Comparison of ENCODE assay signal across 2 worm cellular contexts in genomic region chrIII:1926456-1926855, ce11.
TF ChIP-seq lines count a peak whose summit lies in the region.

No protein-coding gene starts in this region.

TF ChIP-seq in whole organism, L2 larva, 48 proteins besides CTCF, POLR2A, EP300 and RAD21 (continued from another document):
- TF ChIP-seq nhr-129 (tag; optimal IDR thresholded peaks at IDR 0.05; lab: Kevin White, UChicago) (peak; percentile 73), skn-1 (tag; optimal IDR thresholded peaks at IDR 0.05; lab: Kevin White, UChicago) (no peak), nhr-6 (tag; optimal IDR thresholded peaks at IDR 0.05; lab: Kevin White, UChicago) (peak; percentile 56), unc-55 (GFP tag; optimal IDR thresholded peaks at IDR 0.05; lab: Kevin White, UChicago) (peak; percentile 96), nhr-12 (tag; optimal IDR thresholded peaks at IDR 0.05; lab: Kevin White, UChicago) (no peak), blmp-1 (tag; optimal IDR thresholded peaks at IDR 0.05; lab: Kevin White, UChicago; ENCODE audit: insufficient read depth) (peak; percentile 96), ZK546.5 (tag; optimal IDR thresholded peaks at IDR 0.05; lab: Kevin White, UChicago) (no peak), alr-1 (tag; optimal IDR thresholded peaks at IDR 0.05; lab: Kevin White, UChicago) (no peak), nhr-23 (tag; optimal IDR thresholded peaks at IDR 0.05; lab: Kevin White, UChicago) (no peak), mdl-1 (tag; optimal IDR thresholded peaks at IDR 0.05; lab: Kevin White, UChicago) (peak; percentile 61 to 86), nhr-237 (tag; optimal IDR thresholded peaks at IDR 0.05; lab: Kevin White, UChicago) (no peak), nhr-10 (tag; optimal IDR thresholded peaks at IDR 0.05; lab: Kevin White, UChicago) (peak; percentile 25), nhr-77 (tag; optimal IDR thresholded peaks at IDR 0.05; lab: Kevin White, UChicago) (peak; percentile 33), nhr-25 (tag; optimal IDR thresholded peaks at IDR 0.05; lab: Kevin White, UChicago) (peak; percentile 93), mbf-1 (tag; optimal IDR thresholded peaks at IDR 0.05; lab: Kevin White, UChicago) (no peak), aly-2 (tag; optimal IDR thresholded peaks at IDR 0.05; lab: Kevin White, UChicago) (no peak), peb-1 (tag; optimal IDR thresholded peaks at IDR 0.05; lab: Kevin White, UChicago) (no peak), crh-2 (tag; optimal IDR thresholded peaks at IDR 0.05; lab: Kevin White, UChicago) (peak; percentile 89), mab-5 (tag; optimal IDR thresholded peaks at IDR 0.05; lab: Kevin White, UChicago) (peak; percentile 86), ztf-4 (tag; optimal IDR thresholded peaks at IDR 0.05; lab: Kevin White, UChicago) (peak; percentile 81), fos-1 (tag; optimal IDR thresholded peaks at IDR 0.05; lab: Kevin White, UChicago) (peak; percentile 62), ztf-11 (tag; optimal IDR thresholded peaks at IDR 0.05; lab: Kevin White, UChicago) (no peak), elt-1 (tag; optimal IDR thresholded peaks at IDR 0.05; lab: Kevin White, UChicago) (peak; percentile 38), nhr-21 (tag; optimal IDR thresholded peaks at IDR 0.05; lab: Kevin White, UChicago) (peak; percentile 94), sma-3 (GFP tag; optimal IDR thresholded peaks at IDR 0.05; lab: Kevin White, UChicago) (peak; percentile 94), unc-39 (tag; optimal IDR thresholded peaks at IDR 0.05; lab: Kevin White, UChicago) (no peak)

TF ChIP-seq in whole organism, L4 larva, 104 proteins besides CTCF, POLR2A, EP300 and RAD21 (continued from another document):
- peak; percentile 56; the same call in 1 of the 2 replicates for TF ChIP-seq nhr-42 (GFP tag; IDR thresholded peaks at IDR 0.05; lab: Robert Waterston, UW)
- TF ChIP-seq tra-1 (GFP tag; IDR thresholded peaks at IDR 0.05; lab: Robert Waterston, UW): peak; percentile 96
- peak; percentile 73 for TF ChIP-seq F37D6.2 (tag; optimal IDR thresholded peaks at IDR 0.05; lab: Kevin White, UChicago)
- 0 out of 4 replicates have a peak, but pooled peaks of 1 of the 2 experiments have one; percentile 38 for TF ChIP-seq madf-5 (GFP tag; IDR thresholded peaks at IDR 0.05; lab: Robert Waterston, UW)
- peak; percentile 6 for TF ChIP-seq ceh-28 (tag; optimal IDR thresholded peaks at IDR 0.05; lab: Kevin White, UChicago)
- no peak for TF ChIP-seq lim-7 (GFP tag; IDR thresholded peaks at IDR 0.05; lab: Robert Waterston, UW)
- no peak for TF ChIP-seq ces-1 (GFP tag; optimal IDR thresholded peaks at IDR 0.05; lab: Kevin White, UChicago)
- TF ChIP-seq ceh-62 (tag; optimal IDR thresholded peaks at IDR 0.05; lab: Kevin White, UChicago): no peak
- no peak for TF ChIP-seq attf-4 (tag; optimal IDR thresholded peaks at IDR 0.05; lab: Kevin White, UChicago)
- peak; percentile 90 for TF ChIP-seq rbr-2 (tag; optimal IDR thresholded peaks at IDR 0.05; lab: Kevin White, UChicago)
- peak; percentile 88 for TF ChIP-seq lin-29 (GFP tag; IDR thresholded peaks at IDR 0.05; lab: Robert Waterston, UW)
- peak; percentile 4; the same call in 1 of the 2 replicates for TF ChIP-seq dmd-9 (GFP tag; IDR thresholded peaks at IDR 0.05; lab: Robert Waterston, UW)
- TF ChIP-seq pha-4 (GFP tag; IDR thresholded peaks at IDR 0.05; lab: Robert Waterston, UW): peak; percentile 95
- TF ChIP-seq pha-4 (tag; optimal IDR thresholded peaks at IDR 0.05; lab: Kevin White, UChicago): no peak
- peak; percentile 92 for TF ChIP-seq ctbp-1 (GFP tag; IDR thresholded peaks at IDR 0.05; lab: Robert Waterston, UW)
- no peak for TF ChIP-seq skn-1 (tag; optimal IDR thresholded peaks at IDR 0.05; lab: Kevin White, UChicago)
- peak; percentile 93 for TF ChIP-seq nhr-48 (tag; optimal IDR thresholded peaks at IDR 0.05; lab: Kevin White, UChicago)
- TF ChIP-seq F26F4.8 (GFP tag; conservative IDR thresholded peaks at IDR 0.05; lab: Robert Waterston, UW): no peak
- TF ChIP-seq aha-1 (tag; lab: Kevin White, UChicago): peak; percentile 97
- no peak for TF ChIP-seq unc-39 (tag; optimal IDR thresholded peaks at IDR 0.05; lab: Kevin White, UChicago)
- peak; percentile 99 for TF ChIP-seq hlh-11 (tag; optimal IDR thresholded peaks at IDR 0.05; lab: Kevin White, UChicago)
- TF ChIP-seq Y105C5A.15 (GFP tag; IDR thresholded peaks at IDR 0.05; lab: Robert Waterston, UW): no peak
- peak; percentile 76 for TF ChIP-seq ama-1 (optimal IDR thresholded peaks at IDR 0.05; lab: Kevin White, UChicago)
- TF ChIP-seq ZK546.5 (tag; optimal IDR thresholded peaks at IDR 0.05; lab: Kevin White, UChicago): no peak
- TF ChIP-seq nhr-76 (tag; optimal IDR thresholded peaks at IDR 0.05; lab: Kevin White, UChicago): peak; percentile 17
- TF ChIP-seq nhr-11 (tag; optimal IDR thresholded peaks at IDR 0.05; lab: Kevin White, UChicago): peak; percentile 88
- peak; percentile 82 for TF ChIP-seq nhr-28 (tag; optimal IDR thresholded peaks at IDR 0.05; lab: Kevin White, UChicago)
- no peak for TF ChIP-seq zag-1 (tag; optimal IDR thresholded peaks at IDR 0.05; lab: Kevin White, UChicago)
- peak; percentile 77 for TF ChIP-seq zfp-3 (GFP tag; conservative IDR thresholded peaks at IDR 0.05; lab: Robert Waterston, UW)
- TF ChIP-seq ztf-11 (tag; optimal IDR thresholded peaks at IDR 0.05; lab: Kevin White, UChicago): no peak
- TF ChIP-seq unc-130 (GFP tag; optimal IDR thresholded peaks at IDR 0.05; lab: Kevin White, UChicago): no peak
- TF ChIP-seq ceh-32 (tag; optimal IDR thresholded peaks at IDR 0.05; lab: Kevin White, UChicago; ENCODE audit: poor library complexity): peak; percentile 15
- peak in 1 of 2 experiments; percentile 76 for TF ChIP-seq hif-1 (tag; optimal IDR thresholded peaks at IDR 0.05; lab: Kevin White, UChicago)
- TF ChIP-seq hlh-30 (tag; optimal IDR thresholded peaks at IDR 0.05; lab: Kevin White, UChicago; ENCODE audit: insufficient read depth): peak; percentile 90
- no peak for TF ChIP-seq daf-8 (GFP tag; IDR thresholded peaks at IDR 0.05; lab: Robert Waterston, UW)
- TF ChIP-seq Y48G9A.11 (GFP tag; IDR thresholded peaks at IDR 0.05; lab: Robert Waterston, UW): no peak
- TF ChIP-seq D1046.2 (GFP tag; IDR thresholded peaks at IDR 0.05; lab: Robert Waterston, UW): no peak
- peak; percentile 32 for TF ChIP-seq dpl-1 (GFP tag; optimal IDR thresholded peaks at IDR 0.05; lab: Kevin White, UChicago)
- no peak for TF ChIP-seq daf-12 (tag; optimal IDR thresholded peaks at IDR 0.05; lab: Kevin White, UChicago)
- TF ChIP-seq zip-2 (tag; optimal IDR thresholded peaks at IDR 0.05; lab: Kevin White, UChicago): no peak
- no peak for TF ChIP-seq F49E8.2 (tag; optimal IDR thresholded peaks at IDR 0.05; lab: Kevin White, UChicago; ENCODE audit: borderline replicate concordance)
- peak; percentile 97 for TF ChIP-seq ceh-20 (GFP tag; IDR thresholded peaks at IDR 0.05; lab: Robert Waterston, UW)
- no peak for TF ChIP-seq zfp-2 (tag; optimal IDR thresholded peaks at IDR 0.05; lab: Kevin White, UChicago)
- no peak for TF ChIP-seq sdz-12 (GFP tag; optimal IDR thresholded peaks at IDR 0.05; lab: Kevin White, UChicago)
- TF ChIP-seq lin-1 (GFP tag; IDR thresholded peaks at IDR 0.05; lab: Robert Waterston, UW): peak; percentile 92
- TF ChIP-seq nhr-102 (tag; optimal IDR thresholded peaks at IDR 0.05; lab: Kevin White, UChicago): peak; percentile 88
- no peak for TF ChIP-seq F10B5.3 (tag; optimal IDR thresholded peaks at IDR 0.05; lab: Kevin White, UChicago)
- TF ChIP-seq nhr-77 (tag; optimal IDR thresholded peaks at IDR 0.05; lab: Kevin White, UChicago): peak; percentile 76
- TF ChIP-seq mxl-3 (GFP tag; optimal IDR thresholded peaks at IDR 0.05; lab: Kevin White, UChicago): peak; percentile 69
- peak; percentile 47; the same call in 1 of the 2 replicates for TF ChIP-seq ZK337.2 (GFP tag; IDR thresholded peaks at IDR 0.05; lab: Robert Waterston, UW)
- TF ChIP-seq lin-38 (GFP tag; IDR thresholded peaks at IDR 0.05; lab: Robert Waterston, UW): peak; percentile 73
- peak; percentile 87 for TF ChIP-seq jun-1 (tag; optimal IDR thresholded peaks at IDR 0.05; lab: Kevin White, UChicago)
- no peak for TF ChIP-seq daf-19 (GFP tag; conservative IDR thresholded peaks at IDR 0.05; lab: Robert Waterston, UW)
- TF ChIP-seq nhr-6 (tag; optimal IDR thresholded peaks at IDR 0.05; lab: Kevin White, UChicago): peak; percentile 51
- TF ChIP-seq php-3 (GFP tag; IDR thresholded peaks at IDR 0.05; lab: Robert Waterston, UW): peak; percentile 47; the same call in 1 of the 2 replicates
- TF ChIP-seq nhr-237 (tag; optimal IDR thresholded peaks at IDR 0.05; lab: Kevin White, UChicago): peak; percentile 44
- peak; percentile 89 for TF ChIP-seq madf-9 (GFP tag; conservative IDR thresholded peaks at IDR 0.05; lab: Robert Waterston, UW)
- TF ChIP-seq F44E2.7 (GFP tag; IDR thresholded peaks at IDR 0.05; lab: Robert Waterston, UW): no peak
- TF ChIP-seq ceh-44 (GFP tag; IDR thresholded peaks at IDR 0.05; lab: Robert Waterston, UW): no peak
- TF ChIP-seq lir-3 (tag; optimal IDR thresholded peaks at IDR 0.05; lab: Kevin White, UChicago): no peak
- TF ChIP-seq Y5F2A.4 (GFP tag; optimal IDR thresholded peaks at IDR 0.05; lab: Kevin White, UChicago): no peak
- no peak for TF ChIP-seq snpc-4 (tag; optimal IDR thresholded peaks at IDR 0.05; lab: Kevin White, UChicago)
- TF ChIP-seq duxl-1 (tag; optimal IDR thresholded peaks at IDR 0.05; lab: Kevin White, UChicago; ENCODE audit: poor library complexity): peak; percentile 43
- no peak for TF ChIP-seq T20F7.1 (GFP tag; optimal IDR thresholded peaks at IDR 0.05; lab: Kevin White, UChicago)
- TF ChIP-seq mep-1 (tag; optimal IDR thresholded peaks at IDR 0.05; lab: Kevin White, UChicago): peak; percentile 88
- TF ChIP-seq lin-39 (tag; optimal IDR thresholded peaks at IDR 0.05; lab: Kevin White, UChicago): no peak
- peak; percentile 79 for TF ChIP-seq nhr-10 (tag; optimal IDR thresholded peaks at IDR 0.05; lab: Kevin White, UChicago)
- TF ChIP-seq vab-7 (GFP tag; IDR thresholded peaks at IDR 0.05; lab: Robert Waterston, UW): no peak
- TF ChIP-seq hmg-1.1 (GFP tag; IDR thresholded peaks at IDR 0.05; lab: Robert Waterston, UW): peak; percentile 87
- peak; percentile 81 for TF ChIP-seq cey-2 (tag; optimal IDR thresholded peaks at IDR 0.05; lab: Kevin White, UChicago; ENCODE audit: borderline replicate concordance, insufficient read depth)
- TF ChIP-seq nhr-111 (GFP tag; optimal IDR thresholded peaks at IDR 0.05; lab: Kevin White, UChicago): no peak
- TF ChIP-seq nhr-25 (tag; optimal IDR thresholded peaks at IDR 0.05; lab: Kevin White, UChicago; ENCODE audit: borderline replicate concordance, insufficient read depth): peak; percentile 89
- 0 out of 2 replicates have a peak, but pooled peaks have one; percentile 28 for TF ChIP-seq Y75B8A.6 (GFP tag; IDR thresholded peaks at IDR 0.05; lab: Robert Waterston, UW)
- TF ChIP-seq saeg-2 (GFP tag; IDR thresholded peaks at IDR 0.05; lab: Robert Waterston, UW): peak; percentile 91
- no peak for TF ChIP-seq R02D3.7 (tag; optimal IDR thresholded peaks at IDR 0.05; lab: Kevin White, UChicago)
- no peak; the same call in 1 of the 2 replicates for TF ChIP-seq mdt-29 (GFP tag; IDR thresholded peaks at IDR 0.05; lab: Robert Waterston, UW)
- no peak for TF ChIP-seq lin-15B (tag; optimal IDR thresholded peaks at IDR 0.05; lab: Kevin White, UChicago)
- TF ChIP-seq ztf-7 (tag; optimal IDR thresholded peaks at IDR 0.05; lab: Kevin White, UChicago): no peak
- no peak for TF ChIP-seq egl-27 (tag; optimal IDR thresholded peaks at IDR 0.05; lab: Kevin White, UChicago)
- TF ChIP-seq arid-1 (GFP tag; conservative IDR thresholded peaks at IDR 0.05; lab: Robert Waterston, UW): peak; percentile 72
- TF ChIP-seq lsy-2 (tag; optimal IDR thresholded peaks at IDR 0.05; lab: Kevin White, UChicago): peak; percentile 68 to 88
- TF ChIP-seq gei-8 (GFP tag; optimal IDR thresholded peaks at IDR 0.05; lab: Kevin White, UChicago): peak; percentile 92
- TF ChIP-seq spr-3 (GFP tag; optimal IDR thresholded peaks at IDR 0.05; lab: Kevin White, UChicago): no peak
- no peak for TF ChIP-seq nhr-41 (GFP tag; IDR thresholded peaks at IDR 0.05; lab: Robert Waterston, UW)
